Worm (Caenorhabditis elegans): ENCODE measurements around the gene peb-1.

ce11 chrX:2208391-2208790 is 2.5 kb upstream of the peb-1 start:
- no peak for TF ChIP-seq pqm-1 (tag; optimal IDR thresholded peaks at IDR 0.05)
- TF ChIP-seq nhr-12 (tag; optimal IDR thresholded peaks at IDR 0.05): no peak
- no peak for TF ChIP-seq nhr-77 (tag; optimal IDR thresholded peaks at IDR 0.05)
- TF ChIP-seq nfya-1 (tag; optimal IDR thresholded peaks at IDR 0.05; ENCODE audit: insufficient read depth): no peak
- TF ChIP-seq lin-39 (tag; optimal IDR thresholded peaks at IDR 0.05): no peak
- no peak for TF ChIP-seq fos-1 (tag; optimal IDR thresholded peaks at IDR 0.05)
- no peak for TF ChIP-seq fkh-10 (GFP tag; optimal IDR thresholded peaks at IDR 0.05)
